6 worm cellular contexts compared by ENCODE assay signal in genomic region chrV:15887708-15888295, ce11.
TF ChIP-seq lines count a peak whose summit lies in the region.

No protein-coding gene starts in this region.

TF ChIP-seq in whole organism, L1 larva, 84 proteins besides CTCF, POLR2A, EP300 and RAD21:
- TF ChIP-seq elt-2 (tag; optimal IDR thresholded peaks at IDR 0.05; lab: Kevin White, UChicago) (peak; percentile 87), vab-15 (tag; optimal IDR thresholded peaks at IDR 0.05; lab: Kevin White, UChicago) (no peak), zip-4 (GFP tag; optimal IDR thresholded peaks at IDR 0.05; lab: Kevin White, UChicago) (no peak), unc-86 (tag; optimal IDR thresholded peaks at IDR 0.05; lab: Kevin White, UChicago) (no peak), nhr-90 (tag; optimal IDR thresholded peaks at IDR 0.05; lab: Kevin White, UChicago; ENCODE audit: poor library complexity) (peak; percentile 18), nhr-20 (tag; optimal IDR thresholded peaks at IDR 0.05; lab: Kevin White, UChicago) (peak; percentile 24), tlp-1 (tag; optimal IDR thresholded peaks at IDR 0.05; lab: Kevin White, UChicago) (peak; percentile 19), lin-35 (GFP tag; optimal IDR thresholded peaks at IDR 0.05; lab: Kevin White, UChicago) (peak in 1 of 2 experiments; percentile 25)

TF ChIP-seq in whole organism, L2 larva, 48 proteins besides CTCF, POLR2A, EP300 and RAD21:
- peak; percentile 29 for TF ChIP-seq nhr-129 (tag; optimal IDR thresholded peaks at IDR 0.05; lab: Kevin White, UChicago)
- TF ChIP-seq gmeb-1 (tag; optimal IDR thresholded peaks at IDR 0.05; lab: Kevin White, UChicago): peak; percentile 25
- TF ChIP-seq sma-9 (GFP tag; optimal IDR thresholded peaks at IDR 0.05; lab: Kevin White, UChicago): peak; percentile 71
- TF ChIP-seq sma-9 (tag; optimal IDR thresholded peaks at IDR 0.05; lab: Kevin White, UChicago): no peak
- TF ChIP-seq ZK546.5 (tag; optimal IDR thresholded peaks at IDR 0.05; lab: Kevin White, UChicago): no peak
- TF ChIP-seq fos-1 (tag; optimal IDR thresholded peaks at IDR 0.05; lab: Kevin White, UChicago): peak; percentile 93
- no peak for TF ChIP-seq ceh-16 (tag; optimal IDR thresholded peaks at IDR 0.05; lab: Kevin White, UChicago)
- TF ChIP-seq nhr-25 (tag; optimal IDR thresholded peaks at IDR 0.05; lab: Kevin White, UChicago): no peak
- no peak for TF ChIP-seq mbf-1 (tag; optimal IDR thresholded peaks at IDR 0.05; lab: Kevin White, UChicago)
- no peak for TF ChIP-seq zag-1 (tag; optimal IDR thresholded peaks at IDR 0.05; lab: Kevin White, UChicago)

TF ChIP-seq in whole organism, L3 larva, 47 proteins besides CTCF, POLR2A, EP300 and RAD21:
- TF ChIP-seq sea-2 (GFP tag; optimal IDR thresholded peaks at IDR 0.05; lab: Kevin White, UChicago): no peak
- peak; percentile 33 for TF ChIP-seq fos-1 (tag; optimal IDR thresholded peaks at IDR 0.05; lab: Kevin White, UChicago)
- TF ChIP-seq pqm-1 (tag; optimal IDR thresholded peaks at IDR 0.05; lab: Kevin White, UChicago): peak; percentile 89
- peak; percentile 93 for TF ChIP-seq elt-2 (tag; optimal IDR thresholded peaks at IDR 0.05; lab: Kevin White, UChicago)
- no peak for TF ChIP-seq eor-1 (tag; optimal IDR thresholded peaks at IDR 0.05; lab: Kevin White, UChicago)
- no peak for TF ChIP-seq egl-27 (tag; optimal IDR thresholded peaks at IDR 0.05; lab: Kevin White, UChicago)
- TF ChIP-seq jun-1 (tag; optimal IDR thresholded peaks at IDR 0.05; lab: Kevin White, UChicago): peak; percentile 70
- no peak for TF ChIP-seq nhr-11 (tag; optimal IDR thresholded peaks at IDR 0.05; lab: Kevin White, UChicago)
- peak; percentile 76 for TF ChIP-seq nfya-1 (tag; optimal IDR thresholded peaks at IDR 0.05; lab: Kevin White, UChicago; ENCODE audit: insufficient read depth)
- TF ChIP-seq elt-1 (tag; optimal IDR thresholded peaks at IDR 0.05; lab: Kevin White, UChicago): no peak
- peak; percentile 16 for TF ChIP-seq pha-4 (tag; optimal IDR thresholded peaks at IDR 0.05; lab: Kevin White, UChicago)
TF ChIP-seq in whole organism, L3 larva: peak in this region for 6.

TF ChIP-seq in whole organism, L4 larva, 104 proteins besides CTCF, POLR2A, EP300 and RAD21:
- TF ChIP-seq hlh-30 (tag; optimal IDR thresholded peaks at IDR 0.05; lab: Kevin White, UChicago; ENCODE audit: insufficient read depth): peak; percentile 49
- TF ChIP-seq dve-1 (tag; optimal IDR thresholded peaks at IDR 0.05; lab: Kevin White, UChicago; ENCODE audit: insufficient read depth): peak; percentile 48
- no peak for TF ChIP-seq tra-1 (GFP tag; IDR thresholded peaks at IDR 0.05; lab: Robert Waterston, UW)
- TF ChIP-seq nhr-77 (tag; optimal IDR thresholded peaks at IDR 0.05; lab: Kevin White, UChicago): peak; percentile 32
- peak; percentile 82 for TF ChIP-seq nhr-28 (tag; optimal IDR thresholded peaks at IDR 0.05; lab: Kevin White, UChicago)
- peak; percentile 60; the same call in 1 of the 2 replicates for TF ChIP-seq php-3 (GFP tag; IDR thresholded peaks at IDR 0.05; lab: Robert Waterston, UW)
- TF ChIP-seq pqm-1 (tag; optimal IDR thresholded peaks at IDR 0.05; lab: Kevin White, UChicago): peak; percentile 84
- peak; percentile 86 for TF ChIP-seq dmd-6 (GFP tag; IDR thresholded peaks at IDR 0.05; lab: Robert Waterston, UW)
- TF ChIP-seq aly-2 (tag; optimal IDR thresholded peaks at IDR 0.05; lab: Kevin White, UChicago): no peak
- peak; percentile 79 for TF ChIP-seq hlh-11 (tag; optimal IDR thresholded peaks at IDR 0.05; lab: Kevin White, UChicago)
- no peak for TF ChIP-seq daf-16 (GFP tag; optimal IDR thresholded peaks at IDR 0.05; lab: Kevin White, UChicago)
- peak; percentile 87 for TF ChIP-seq daf-16 (tag; optimal IDR thresholded peaks at IDR 0.05; lab: Kevin White, UChicago)
- TF ChIP-seq mxl-3 (GFP tag; optimal IDR thresholded peaks at IDR 0.05; lab: Kevin White, UChicago): peak; percentile 48
- TF ChIP-seq mdl-1 (tag; optimal IDR thresholded peaks at IDR 0.05; lab: Kevin White, UChicago): peak in 1 of 2 experiments; percentile 29
- TF ChIP-seq dmd-8 (GFP tag; IDR thresholded peaks at IDR 0.05; lab: Robert Waterston, UW): no peak
- TF ChIP-seq attf-4 (tag; optimal IDR thresholded peaks at IDR 0.05; lab: Kevin White, UChicago): no peak
TF ChIP-seq in whole organism, L4 larva: peak in this region for 11.

TF ChIP-seq in whole organism, late embryonic, 69 proteins besides CTCF, POLR2A, EP300 and RAD21:
- TF ChIP-seq elt-2 (tag; optimal IDR thresholded peaks at IDR 0.05; lab: Kevin White, UChicago) (peak; percentile 66), gmeb-2 (tag; optimal IDR thresholded peaks at IDR 0.05; lab: Kevin White, UChicago) (no peak), ceh-34 (tag; optimal IDR thresholded peaks at IDR 0.05; lab: Kevin White, UChicago) (no peak), fax-1 (tag; optimal IDR thresholded peaks at IDR 0.05; lab: Kevin White, UChicago) (no peak), nfya-1 (tag; optimal IDR thresholded peaks at IDR 0.05; lab: Kevin White, UChicago) (peak; percentile 34), sox-2 (GFP tag; IDR thresholded peaks at IDR 0.05; lab: Robert Waterston, UW) (no peak), pros-1 (tag; optimal IDR thresholded peaks at IDR 0.05; lab: Kevin White, UChicago) (no peak), ceh-6 (GFP tag; optimal IDR thresholded peaks at IDR 0.05; lab: Kevin White, UChicago) (no peak), hlh-15 (tag; optimal IDR thresholded peaks at IDR 0.05; lab: Kevin White, UChicago) (no peak), C38D4.7 (GFP tag; optimal IDR thresholded peaks at IDR 0.05; lab: Kevin White, UChicago) (no peak), ref-2 (tag; optimal IDR thresholded peaks at IDR 0.05; lab: Kevin White, UChicago) (no peak), ceh-22 (tag; optimal IDR thresholded peaks at IDR 0.05; lab: Kevin White, UChicago) (no peak), lin-11 (tag; optimal IDR thresholded peaks at IDR 0.05; lab: Kevin White, UChicago) (no peak)

TF ChIP-seq in whole organism, young adult, 124 proteins besides CTCF, POLR2A, EP300 and RAD21 (continues in another document):
- no peak for TF ChIP-seq nhr-120 (GFP tag; IDR thresholded peaks at IDR 0.05; lab: Robert Waterston, UW)
- TF ChIP-seq mes-4 (tag; optimal IDR thresholded peaks at IDR 0.05; lab: Kevin White, UChicago): no peak
- TF ChIP-seq D2030.7 (GFP tag; IDR thresholded peaks at IDR 0.05; lab: Robert Waterston, UW): no peak
- no peak for TF ChIP-seq madf-8 (GFP tag; conservative IDR thresholded peaks at IDR 0.05; lab: Robert Waterston, UW)
- no peak for TF ChIP-seq lin-40 (tag; optimal IDR thresholded peaks at IDR 0.05; lab: Kevin White, UChicago)
- TF ChIP-seq lin-54 (GFP tag; optimal IDR thresholded peaks at IDR 0.05; lab: Kevin White, UChicago): no peak
- TF ChIP-seq nhr-90 (tag; optimal IDR thresholded peaks at IDR 0.05; lab: Kevin White, UChicago): no peak
- no peak for TF ChIP-seq F22D6.2 (tag; optimal IDR thresholded peaks at IDR 0.05; lab: Kevin White, UChicago)
- TF ChIP-seq pha-4 (tag; optimal IDR thresholded peaks at IDR 0.05; lab: Kevin White, UChicago): no peak
- no peak for TF ChIP-seq madf-3 (GFP tag; IDR thresholded peaks at IDR 0.05; lab: Robert Waterston, UW)
- TF ChIP-seq xnd-1 (tag; optimal IDR thresholded peaks at IDR 0.05; lab: Kevin White, UChicago): no peak
- TF ChIP-seq cebp-1 (GFP tag; IDR thresholded peaks at IDR 0.05; lab: Robert Waterston, UW): no peak
- peak; percentile 21 for TF ChIP-seq cebp-1 (tag; optimal IDR thresholded peaks at IDR 0.05; lab: Kevin White, UChicago)
- peak; percentile 72 for TF ChIP-seq nhr-80 (tag; optimal IDR thresholded peaks at IDR 0.05; lab: Kevin White, UChicago)
- TF ChIP-seq C17E4.6 (GFP tag; IDR thresholded peaks at IDR 0.05; lab: Robert Waterston, UW): no peak
- no peak for TF ChIP-seq cebp-2 (GFP tag; IDR thresholded peaks at IDR 0.05; lab: Robert Waterston, UW)
- TF ChIP-seq dox-1 (GFP tag; IDR thresholded peaks at IDR 0.05; lab: Robert Waterston, UW): peak; percentile 32; the same call in 1 of the 2 replicates
- TF ChIP-seq egrh-3 (GFP tag; IDR thresholded peaks at IDR 0.05; lab: Robert Waterston, UW): no peak
- TF ChIP-seq snpc-4 (GFP tag; optimal IDR thresholded peaks at IDR 0.05; lab: Kevin White, UChicago): no peak
- TF ChIP-seq snpc-4 (tag; optimal IDR thresholded peaks at IDR 0.05; lab: Kevin White, UChicago): no peak
- no peak for TF ChIP-seq K11D2.4 (GFP tag; IDR thresholded peaks at IDR 0.05; lab: Robert Waterston, UW)
- peak; percentile 55; the same call in 1 of the 2 replicates for TF ChIP-seq nfyb-1 (GFP tag; IDR thresholded peaks at IDR 0.05; lab: Robert Waterston, UW)
- TF ChIP-seq lir-1 (GFP tag; conservative IDR thresholded peaks at IDR 0.05; lab: Robert Waterston, UW): no peak
- TF ChIP-seq F33H1.4 (GFP tag; IDR thresholded peaks at IDR 0.05; lab: Robert Waterston, UW): no peak
- TF ChIP-seq dpff-1 (tag; optimal IDR thresholded peaks at IDR 0.05; lab: Kevin White, UChicago): no peak
- TF ChIP-seq dpl-1 (GFP tag; optimal IDR thresholded peaks at IDR 0.05; lab: Kevin White, UChicago): no peak
- no peak for TF ChIP-seq B0336.3 (GFP tag; IDR thresholded peaks at IDR 0.05; lab: Robert Waterston, UW)
- no peak for TF ChIP-seq lsl-1 (GFP tag; optimal IDR thresholded peaks at IDR 0.05; lab: Kevin White, UChicago)
- no peak for TF ChIP-seq Y53G8AR.9 (GFP tag; conservative IDR thresholded peaks at IDR 0.05; lab: Robert Waterston, UW)
- TF ChIP-seq egl-44 (GFP tag; IDR thresholded peaks at IDR 0.05; lab: Robert Waterston, UW): 0 out of 2 replicates have a peak, but pooled peaks have one; percentile 23
- no peak for TF ChIP-seq nfya-2 (GFP tag; IDR thresholded peaks at IDR 0.05; lab: Robert Waterston, UW)
- no peak for TF ChIP-seq fkh-3 (tag; optimal IDR thresholded peaks at IDR 0.05; lab: Kevin White, UChicago)
- TF ChIP-seq sdz-38 (tag; optimal IDR thresholded peaks at IDR 0.05; lab: Kevin White, UChicago): no peak
- TF ChIP-seq rpc-1 (optimal IDR thresholded peaks at IDR 0.05; lab: Kevin White, UChicago): no peak
- no peak for TF ChIP-seq rpc-1 (tag; optimal IDR thresholded peaks at IDR 0.05; lab: Kevin White, UChicago)
- TF ChIP-seq pbrm-1 (GFP tag; IDR thresholded peaks at IDR 0.05; lab: Robert Waterston, UW): no peak
- no peak for TF ChIP-seq attf-6 (GFP tag; IDR thresholded peaks at IDR 0.05; lab: Robert Waterston, UW)
- no peak for TF ChIP-seq hsf-1 (GFP tag; IDR thresholded peaks at IDR 0.05; lab: Robert Waterston, UW)
- TF ChIP-seq sptf-2 (GFP tag; optimal IDR thresholded peaks at IDR 0.05; lab: Kevin White, UChicago): no peak
- no peak for TF ChIP-seq atf-7 (tag; optimal IDR thresholded peaks at IDR 0.05; lab: Kevin White, UChicago)
- TF ChIP-seq ztf-22 (GFP tag; optimal IDR thresholded peaks at IDR 0.05; lab: Kevin White, UChicago): peak; percentile 26
- TF ChIP-seq F55B11.4 (tag; optimal IDR thresholded peaks at IDR 0.05; lab: Kevin White, UChicago; ENCODE audit: borderline replicate concordance, insufficient read depth): no peak
- no peak for TF ChIP-seq F52B5.7 (tag; optimal IDR thresholded peaks at IDR 0.05; lab: Kevin White, UChicago)
